Fruit fly (Drosophila melanogaster): ENCODE results near the gene CG3213.
A peak's percentile ranks its signal among the peaks of the same experiment; 100 is the strongest.

The CG3213 gene

DNA sequence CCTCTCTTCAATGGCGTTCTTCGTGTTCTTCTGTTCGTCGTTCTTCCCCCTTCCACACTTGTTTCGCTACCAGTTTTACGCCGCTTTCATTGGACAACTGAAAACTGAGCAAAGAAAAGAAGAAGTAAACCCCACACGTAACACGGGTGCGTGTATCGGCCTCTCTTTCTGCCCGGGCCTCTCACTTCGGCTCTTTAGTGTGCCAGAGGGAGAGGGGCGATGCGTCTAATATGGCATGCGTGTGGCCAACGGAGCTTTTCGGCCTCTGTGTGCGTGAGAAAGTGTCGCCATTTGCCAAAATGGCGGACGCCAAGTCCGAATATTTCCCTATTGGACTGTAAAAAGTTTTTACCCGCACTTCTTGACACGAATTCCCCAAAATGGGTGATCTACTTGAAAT, 20.5 kb upstream of the CG3213 start:
- no peak for TF ChIP-seq noc (tag; optimal IDR thresholded peaks at IDR 0.05)

- no peak for TF ChIP-seq noc (tag; optimal IDR thresholded peaks at IDR 0.05)
Observed at dm6 chr2L:3539412-3539743, 19.9 kb upstream of the CG3213 start.

DNA sequence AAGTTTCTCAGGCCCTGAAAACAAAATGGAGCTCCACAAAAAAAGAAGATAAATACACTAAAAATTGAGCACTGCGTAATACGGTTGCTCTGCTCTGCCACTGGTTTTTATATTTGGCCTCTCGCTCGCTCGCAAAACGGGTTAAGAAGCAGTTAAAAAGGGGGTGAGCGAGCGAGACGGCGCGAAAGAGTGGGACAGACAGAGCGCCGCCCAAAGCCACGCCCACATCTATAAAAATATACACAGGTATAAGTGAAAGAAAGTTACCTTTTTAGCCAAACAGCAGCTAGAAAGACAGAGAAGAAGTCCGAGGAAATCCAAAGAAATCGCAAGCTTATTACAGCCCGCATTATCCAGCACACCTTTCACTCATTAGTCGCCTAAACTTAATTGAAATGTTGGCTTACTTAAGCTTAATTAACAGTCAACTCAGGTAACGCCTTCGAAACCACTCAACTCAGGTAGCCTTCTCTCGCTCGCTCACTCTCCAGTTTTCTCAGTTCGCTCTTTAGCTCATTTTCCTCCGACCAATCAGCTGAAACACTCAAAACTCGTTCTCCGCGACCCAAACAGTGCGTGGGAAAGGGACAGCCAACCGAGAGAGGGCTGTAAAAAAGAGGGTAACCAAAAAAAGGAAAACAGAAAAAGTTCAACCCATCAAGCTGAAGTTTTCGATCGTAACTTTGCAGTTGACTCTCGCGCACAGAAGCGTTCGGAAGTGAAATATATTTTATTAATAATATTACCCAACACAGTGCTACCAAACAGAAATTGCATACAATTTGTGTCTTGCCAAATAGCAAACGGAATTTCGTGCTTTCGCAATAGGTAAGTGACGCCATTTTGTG, 19.3 kb upstream of the CG3213 start, which contains the start of gene drm:
Gene drm, plus strand, starts transcription at position 684 of the 848 bp plus-strand sequence.
- TF ChIP-seq noc (tag; optimal IDR thresholded peaks at IDR 0.05) = no peak

- peak; percentile 10 for TF ChIP-seq noc (tag; optimal IDR thresholded peaks at IDR 0.05)
Observed at dm6 chr2L:3534227-3534842, 14.9 kb upstream of the CG3213 start.

DNA sequence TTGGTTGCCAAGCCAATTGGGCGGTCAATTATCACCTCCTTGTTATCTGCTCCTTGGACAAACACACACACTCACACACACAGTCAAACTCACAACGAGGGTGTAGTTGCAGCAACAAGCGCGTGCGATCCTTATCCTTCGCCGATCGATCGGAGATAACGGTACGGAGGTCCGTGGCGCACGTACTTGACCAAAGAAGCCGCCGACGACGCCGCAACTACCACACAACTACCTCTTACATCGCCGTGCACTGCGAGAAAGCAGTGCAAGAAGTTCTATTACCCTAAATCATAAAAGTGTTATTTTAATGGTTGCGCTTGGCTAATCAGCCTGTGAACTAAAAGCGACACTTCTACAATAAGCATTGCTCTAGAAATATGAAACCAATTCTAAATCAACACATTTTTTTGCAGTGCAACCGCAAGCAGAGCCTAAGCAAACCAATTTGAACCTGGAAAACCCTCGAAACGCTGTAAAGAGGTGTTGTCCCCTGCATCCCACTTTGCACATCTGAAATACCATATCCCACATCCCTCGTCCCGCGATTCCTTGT, 13.6 kb upstream of the CG3213 start:
- no peak for TF ChIP-seq noc (tag; optimal IDR thresholded peaks at IDR 0.05)

dm6 chr2L:3530186-3530832, 10.9 kb upstream of the CG3213 start, which contains the start of the genes Spindly and IFT57:
TSS of gene Spindly (minus strand) at chr2L:3530317.
TSS of gene IFT57 (plus strand) at chr2L:3530789.
- no peak for TF ChIP-seq noc (tag; optimal IDR thresholded peaks at IDR 0.05)

DNA sequence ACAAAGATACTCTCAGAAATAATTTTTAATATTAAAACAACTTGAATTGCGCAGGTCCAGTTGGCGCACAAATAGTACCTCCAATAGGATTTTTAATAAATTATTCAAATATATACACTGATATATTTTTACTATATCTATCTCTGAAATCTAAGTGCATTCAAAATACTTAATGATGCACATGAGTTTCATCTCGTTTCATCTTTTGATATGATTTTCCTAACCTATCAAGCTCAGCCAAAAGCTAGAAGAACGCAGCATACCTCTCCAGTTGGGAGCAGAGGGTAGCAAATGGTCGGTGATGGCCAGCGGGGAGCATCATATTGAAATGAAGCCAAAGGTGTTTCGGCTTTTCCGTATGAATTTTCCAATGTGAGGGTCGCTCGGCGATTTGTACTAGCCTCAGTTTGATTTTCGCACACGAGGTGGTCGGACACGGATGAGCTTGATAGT, 5.3 kb upstream of the CG3213 start, which contains the start of gene CG8852:
Gene CG8852, plus strand, starts transcription at position 403 of the 453 bp plus-strand sequence.
- TF ChIP-seq noc (tag; optimal IDR thresholded peaks at IDR 0.05) = no peak

- no peak for TF ChIP-seq noc (tag; optimal IDR thresholded peaks at IDR 0.05)
Observed at dm6 chr2L:3523956-3524355, 4.5 kb upstream of the CG3213 start, which contains the start of gene Sr-CIV. TSS of gene Sr-CIV (minus strand) at chr2L:3524056.

dm6 chr2L:3514569-3515191, 4.8 kb downstream of the CG3213 start, which contains the start of the genes LeuRS and CG17593:
TSS of gene LeuRS (minus strand) at chr2L:3514656.
TSS of gene CG17593 (plus strand) at chr2L:3514872.
- TF ChIP-seq noc (tag; optimal IDR thresholded peaks at IDR 0.05) = no peak

dm6 chr2L:3510002-3510401, 9.4 kb downstream of the CG3213 start, which contains the start of gene CG31954:
TSS of gene CG31954 (minus strand) at chr2L:3510102.
- no peak for TF ChIP-seq noc (tag; optimal IDR thresholded peaks at IDR 0.05)

DNA sequence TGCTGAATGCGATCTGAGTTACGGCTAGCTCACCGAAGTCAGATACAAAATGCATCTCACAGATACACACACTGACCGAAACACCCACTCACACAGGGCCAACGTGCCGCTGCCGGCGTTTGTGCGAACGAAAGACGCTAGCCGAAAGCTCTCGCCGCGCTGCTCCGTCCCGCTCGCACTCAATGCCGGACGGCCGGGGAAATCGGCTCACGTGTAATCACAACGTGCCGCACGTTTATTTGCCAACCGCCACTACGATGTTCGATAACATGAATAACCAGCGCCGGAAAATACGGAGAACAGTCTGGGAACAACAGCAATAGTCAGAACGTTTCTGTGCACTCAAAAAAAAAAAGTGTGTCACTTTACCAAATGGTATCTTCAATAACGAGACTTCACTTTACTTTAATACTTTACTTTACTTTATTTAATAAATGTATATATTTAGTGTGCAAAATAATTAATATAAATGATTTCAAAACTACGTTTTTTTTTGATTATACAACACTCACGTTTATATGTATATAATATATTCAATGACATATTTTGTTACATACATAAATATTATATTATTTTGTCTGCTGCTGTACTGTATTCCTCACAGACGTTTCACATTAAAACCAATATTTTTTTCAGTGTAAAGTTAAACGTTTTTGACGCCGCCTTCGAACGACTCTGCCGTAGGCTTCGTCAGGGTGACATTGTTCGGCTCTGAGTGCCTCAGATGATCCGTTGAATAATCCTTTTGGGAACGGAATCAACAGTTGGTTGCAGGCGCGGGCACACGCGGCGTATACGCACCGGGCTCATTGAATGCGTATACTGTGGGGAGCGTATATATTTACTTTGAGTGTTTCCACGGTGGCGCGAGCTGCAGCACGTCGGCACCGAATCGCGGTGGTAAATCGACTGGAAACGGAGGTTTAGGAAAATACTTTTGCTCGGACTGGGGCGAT, 12.0 kb downstream of the CG3213 start, which contains the start of gene tim:
Gene tim, minus strand, starts transcription at position 911 of the 956 bp plus-strand sequence.
- TF ChIP-seq noc (tag; optimal IDR thresholded peaks at IDR 0.05) = no peak

DNA sequence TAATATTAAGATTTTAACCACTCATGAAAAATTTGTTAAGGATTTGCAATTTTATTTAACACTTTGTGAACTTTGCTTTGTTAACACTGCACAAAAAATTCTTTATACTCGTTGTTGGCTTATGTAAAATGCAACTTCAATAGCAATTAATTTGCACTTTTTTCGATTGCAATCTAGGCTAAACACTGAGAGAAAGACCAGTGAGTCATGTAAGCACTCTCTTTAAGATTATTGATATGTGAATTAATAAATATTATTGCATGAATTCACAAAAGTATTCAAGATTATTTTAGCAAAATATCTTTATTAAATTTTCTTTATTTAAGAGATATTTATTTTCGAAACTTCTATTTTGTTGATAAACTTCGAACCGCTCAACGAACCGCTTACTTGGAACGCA, 12.6 kb downstream of the CG3213 start:
- no peak for TF ChIP-seq noc (tag; optimal IDR thresholded peaks at IDR 0.05)

DNA sequence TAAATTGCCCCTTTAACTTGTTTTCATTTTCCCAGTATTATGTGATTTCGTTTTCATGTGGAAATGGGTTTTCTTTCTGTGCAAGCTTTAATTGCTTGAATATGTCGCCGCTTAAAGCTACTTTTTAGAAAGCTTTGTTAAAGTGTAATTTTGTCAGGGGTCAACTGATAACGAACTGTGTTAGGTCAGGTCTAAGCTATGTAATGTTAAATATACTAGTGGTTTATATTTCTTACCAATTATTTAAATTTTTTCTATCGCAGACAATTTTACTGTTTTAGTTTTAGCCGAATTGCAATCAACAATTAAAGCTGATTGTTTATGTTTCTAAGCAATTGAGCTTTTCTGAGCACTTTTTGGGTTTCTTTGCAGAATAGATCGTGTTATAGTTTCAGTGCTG, 13.1 kb downstream of the CG3213 start:
- TF ChIP-seq noc (tag; optimal IDR thresholded peaks at IDR 0.05) = no peak

DNA sequence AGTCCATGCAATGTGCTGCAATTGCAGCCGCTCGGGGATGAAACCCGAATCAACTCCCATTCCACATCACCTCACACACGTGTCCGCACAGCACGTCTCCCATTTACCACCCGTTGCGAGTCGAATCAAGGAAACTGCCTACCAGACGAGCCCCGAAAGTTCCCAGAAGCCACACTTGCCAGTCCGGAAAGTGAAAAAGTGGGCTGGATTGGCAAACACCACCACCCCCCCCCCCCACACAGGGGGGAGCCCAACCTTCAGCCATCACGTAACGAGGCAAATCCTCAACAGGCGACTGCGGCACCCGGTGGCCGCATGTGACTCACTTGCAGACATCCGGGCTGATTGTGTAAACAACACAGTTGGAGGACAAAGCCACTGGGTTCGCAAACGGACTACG, 14.6 kb downstream of the CG3213 start:
- no peak for TF ChIP-seq noc (tag; optimal IDR thresholded peaks at IDR 0.05)
